Worm (Caenorhabditis elegans) whole organism, young adult: ENCODE measurements around the gene Y105C5B.8.

Source experiments
- B0261.1 ChIP-seq: sonication (generic microtip); optimal IDR thresholded peaks from 2 replicates; lab custom pipeline; 2016; ENCODE audit warnings: mild to moderate bottlenecking, missing genetic modification characterization, moderate library complexity, missing compliant biosample characterization
- D2030.7 ChIP-seq: fragments of 200-800 bp; sonication (Bioruptor generic); IDR thresholded peaks from 2 replicates; pipeline ENCODE4 v1.3.6; 2022; ENCODE audit warnings: missing genetic modification reagents, missing genetic modification characterization, missing compliant biosample characterization
- F49E8.2 ChIP-seq: sonication (generic microtip); optimal IDR thresholded peaks from 3 replicates; lab custom pipeline; 2017; ENCODE audit warnings: missing genetic modification characterization, mild to moderate bottlenecking, missing compliant biosample characterization, antibody characterized with exemption, moderate library complexity; ENCODE audit not compliant: insufficient read depth
- F52B5.7 ChIP-seq: sonication (generic microtip); optimal IDR thresholded peaks from 2 replicates; lab custom pipeline; 2016; ENCODE audit warnings: mild to moderate bottlenecking, missing genetic modification characterization, missing compliant biosample characterization
- T26A5.8 ChIP-seq: sonication (generic microtip); optimal IDR thresholded peaks from 2 replicates; lab custom pipeline; 2016; ENCODE audit warnings: missing genetic modification characterization, missing compliant biosample characterization
- Y53F4B.3 ChIP-seq: fragments of 200-800 bp; sonication (Bioruptor generic); IDR thresholded peaks from 2 replicates; pipeline ENCODE4 v1.3.6; 2022; ENCODE audit warnings: missing genetic modification reagents, missing genetic modification characterization, missing compliant biosample characterization
- Y53G8AR.9 ChIP-seq: fragments of 200-800 bp; sonication (Bioruptor generic); conservative IDR thresholded peaks from 2 replicates; pipeline ENCODE4 v1.3.6; 2022; ENCODE audit warnings: missing genetic modification reagents, missing genetic modification characterization, missing compliant biosample characterization
- Y56A3A.18 ChIP-seq: fragments of 200-800 bp; sonication (Bioruptor generic); IDR thresholded peaks from 2 replicates; pipeline ENCODE4 v1.3.6; 2022; ENCODE audit warnings: missing genetic modification reagents, missing genetic modification characterization, missing compliant biosample characterization
- akir-1 ChIP-seq: fragments of 200-800 bp; sonication (Bioruptor generic); optimal IDR thresholded peaks from 2 replicates; lab custom pipeline; 2018; ENCODE audit warnings: mild to moderate bottlenecking, missing genetic modification characterization, moderate library complexity, missing compliant biosample characterization
- ama-1 ChIP-seq, 3 experiments: fragments of 150-350 bp in 1 of 3; sonication (generic microtip) in 2 of 3; optimal IDR thresholded peaks; 2 replicates each; lab custom pipeline; 2014 to 2018; ENCODE audit warnings: missing biosample characterization in 2 of 3, missing genetic modification characterization in 2 of 3, missing genetic modification reagents in 2 of 3
- attf-6 ChIP-seq: fragments of 200-800 bp; sonication (Bioruptor generic); IDR thresholded peaks from 2 replicates; pipeline ENCODE4 v1.3.6; 2022; ENCODE audit warnings: missing genetic modification reagents, missing genetic modification characterization, missing compliant biosample characterization
- bed-1 ChIP-seq: fragments of 200-800 bp; sonication (Bioruptor generic); IDR thresholded peaks from 2 replicates; pipeline ENCODE4 v1.3.6; 2022; ENCODE audit warnings: missing genetic modification reagents, missing genetic modification characterization, missing compliant biosample characterization
- cebp-1 ChIP-seq, 2 experiments: fragments of 200-800 bp in 1 of 2; sonication (Bioruptor generic) in 1 of 2; sonication (generic microtip) in 1 of 2; IDR thresholded peaks in 1 of 2; optimal IDR thresholded peaks in 1 of 2; 2 replicates each; pipeline versions ENCODE4 v1.3.6 to Lab custom; 2017 to 2022; ENCODE audit warnings: missing compliant biosample characterization in 2 of 2, missing genetic modification characterization in 2 of 2, mild to moderate bottlenecking in 1 of 2, missing genetic modification reagents in 1 of 2, moderate library complexity in 1 of 2
- ceh-91 ChIP-seq: fragments of 200-800 bp; sonication (Bioruptor generic); IDR thresholded peaks from 2 replicates; pipeline ENCODE4 v1.3.6; 2022; ENCODE audit warnings: missing genetic modification reagents, missing genetic modification characterization, missing compliant biosample characterization
- dox-1 ChIP-seq: fragments of 200-800 bp; sonication (Bioruptor generic); IDR thresholded peaks from 2 replicates; pipeline ENCODE4 v1.3.6; 2022; ENCODE audit warnings: missing genetic modification reagents, missing genetic modification characterization, missing compliant biosample characterization
- efl-1 ChIP-seq: fragments of 150-350 bp; optimal IDR thresholded peaks from 2 replicates; lab custom pipeline; 2014; ENCODE audit warnings: missing biosample characterization, missing genetic modification reagents, missing genetic modification characterization
- egl-18 ChIP-seq: fragments of 200-800 bp; sonication (Bioruptor generic); IDR thresholded peaks from 2 replicates; pipeline ENCODE4 v1.3.6; 2022; ENCODE audit warnings: missing genetic modification reagents, missing genetic modification characterization, missing compliant biosample characterization
- egrh-3 ChIP-seq: fragments of 200-800 bp; sonication (Bioruptor generic); IDR thresholded peaks from 2 replicates; pipeline ENCODE4 v1.3.6; 2022; ENCODE audit warnings: missing genetic modification reagents, missing genetic modification characterization, missing compliant biosample characterization
- ekl-4 ChIP-seq: fragments of 200-800 bp; sonication (Bioruptor generic); IDR thresholded peaks from 2 replicates; pipeline ENCODE4 v1.3.6; 2022; ENCODE audit warnings: missing genetic modification reagents, missing genetic modification characterization, missing compliant biosample characterization
- him-1 ChIP-seq: sonication (generic microtip); optimal IDR thresholded peaks from 2 replicates; lab custom pipeline; 2016; ENCODE audit warnings: missing genotype, missing genetic modification reagents, missing genetic modification characterization, missing compliant biosample characterization
- hlh-12 ChIP-seq: sonication (generic microtip); optimal IDR thresholded peaks from 2 replicates; lab custom pipeline; 2016; ENCODE audit warnings: missing genetic modification characterization, missing compliant biosample characterization
- hmg-1.2 ChIP-seq: fragments of 200-800 bp; sonication (Bioruptor generic); IDR thresholded peaks from 2 replicates; pipeline ENCODE4 v1.3.6; 2022; ENCODE audit warnings: missing genetic modification reagents, missing genetic modification characterization, missing compliant biosample characterization
- hsf-1 ChIP-seq: fragments of 200-800 bp; sonication (Bioruptor generic); IDR thresholded peaks from 2 replicates; pipeline ENCODE4 v1.3.6; 2022; ENCODE audit warnings: missing genetic modification reagents, missing genetic modification characterization, missing compliant biosample characterization
- let-526 ChIP-seq: fragments of 200-800 bp; sonication (Bioruptor generic); IDR thresholded peaks from 2 replicates; pipeline ENCODE4 v1.3.6; 2022; ENCODE audit warnings: missing genetic modification reagents, missing genetic modification characterization, missing compliant biosample characterization
- lin-26 ChIP-seq: fragments of 200-800 bp; sonication (Bioruptor generic); IDR thresholded peaks from 2 replicates; pipeline ENCODE4 v1.3.6; 2022; ENCODE audit warnings: missing genetic modification reagents, missing genetic modification characterization, missing compliant biosample characterization
- lsl-1 ChIP-seq: fragments of 200-800 bp; sonication (Bioruptor generic); optimal IDR thresholded peaks from 2 replicates; lab custom pipeline; 2018; ENCODE audit warnings: mild to moderate bottlenecking, missing genetic modification characterization, moderate library complexity, missing compliant biosample characterization
- lsy-27 ChIP-seq: sonication (generic microtip); optimal IDR thresholded peaks from 2 replicates; lab custom pipeline; 2017; ENCODE audit warnings: missing genetic modification characterization, mild to moderate bottlenecking, missing compliant biosample characterization, antibody characterized with exemption, missing genotype, borderline replicate concordance; ENCODE audit not compliant: insufficient read depth
- madf-10 ChIP-seq: sonication (generic microtip); optimal IDR thresholded peaks from 2 replicates; lab custom pipeline; 2016; ENCODE audit warnings: mild to moderate bottlenecking, missing genetic modification characterization, missing compliant biosample characterization
- mcd-1 ChIP-seq: fragments of 200-800 bp; sonication (Bioruptor generic); IDR thresholded peaks from 2 replicates; pipeline ENCODE4 v1.3.6; 2022; ENCODE audit warnings: missing genetic modification reagents, missing genetic modification characterization, missing compliant biosample characterization
- nfya-2 ChIP-seq: fragments of 200-800 bp; sonication (Bioruptor generic); IDR thresholded peaks from 2 replicates; pipeline ENCODE4 v1.3.6; 2022; ENCODE audit warnings: missing genetic modification reagents, missing genetic modification characterization, missing compliant biosample characterization
- nhr-179 ChIP-seq: sonication (generic microtip); optimal IDR thresholded peaks from 2 replicates; lab custom pipeline; 2016; ENCODE audit warnings: mild to moderate bottlenecking, missing genetic modification characterization, missing compliant biosample characterization
- nhr-27 ChIP-seq: fragments of 200-800 bp; sonication (Bioruptor generic); optimal IDR thresholded peaks from 2 replicates; lab custom pipeline; 2018; ENCODE audit warnings: mild to moderate bottlenecking, missing genetic modification characterization, moderate library complexity, missing compliant biosample characterization
- rcor-1 ChIP-seq: fragments of 200-800 bp; sonication (Bioruptor generic); IDR thresholded peaks from 2 replicates; pipeline ENCODE4 v1.3.6; 2022; ENCODE audit warnings: missing genetic modification reagents, missing genetic modification characterization, missing compliant biosample characterization
- repo-1 ChIP-seq: sonication (generic microtip); optimal IDR thresholded peaks from 2 replicates; lab custom pipeline; 2017; ENCODE audit warnings: mild to moderate bottlenecking, missing genetic modification characterization, missing compliant biosample characterization
- sdz-38 ChIP-seq: sonication (generic microtip); optimal IDR thresholded peaks from 2 replicates; lab custom pipeline; 2016; ENCODE audit warnings: missing genotype, missing genetic modification characterization, missing compliant biosample characterization
- snpc-1.1 ChIP-seq: sonication (generic microtip); optimal IDR thresholded peaks from 2 replicates; lab custom pipeline; 2017; ENCODE audit warnings: missing genetic modification characterization, mild to moderate bottlenecking, missing compliant biosample characterization, antibody characterized with exemption, moderate library complexity, missing genotype, missing genetic modification reagents; ENCODE audit not compliant: insufficient read depth
- snpc-3.4 ChIP-seq: sonication (generic microtip); optimal IDR thresholded peaks from 2 replicates; lab custom pipeline; 2017; ENCODE audit warnings: missing genetic modification characterization, mild to moderate bottlenecking, missing compliant biosample characterization, antibody characterized with exemption, moderate library complexity, missing genotype, missing genetic modification reagents
- snpc-4 ChIP-seq, 5 experiments: fragments of 150-350 bp in 1 of 5; sonication (generic microtip) in 4 of 5; optimal IDR thresholded peaks; 2 replicates each; lab custom pipeline; 2014 to 2018; ENCODE audit warnings: missing genetic modification characterization in 5 of 5, missing biosample characterization in 3 of 5, antibody characterized with exemption in 2 of 5, mild to moderate bottlenecking in 2 of 5, missing compliant biosample characterization in 2 of 5, missing genotype in 2 of 5, moderate library complexity in 2 of 5, missing genetic modification reagents in 1 of 5
- somi-1 ChIP-seq: fragments of 200-800 bp; sonication (Bioruptor generic); optimal IDR thresholded peaks from 2 replicates; lab custom pipeline; 2018; ENCODE audit warnings: mild to moderate bottlenecking, missing genetic modification characterization, missing compliant biosample characterization
- sptf-2 ChIP-seq: fragments of 200-800 bp; sonication (Bioruptor generic); optimal IDR thresholded peaks from 2 replicates; lab custom pipeline; 2018; ENCODE audit warnings: mild to moderate bottlenecking, missing genetic modification characterization, missing compliant biosample characterization
- tbx-9 ChIP-seq: sonication (generic microtip); optimal IDR thresholded peaks from 2 replicates; lab custom pipeline; 2016; ENCODE audit warnings: borderline replicate concordance, missing genetic modification characterization, inconsistent platforms, missing compliant biosample characterization
- unc-130 ChIP-seq: sonication (generic microtip); optimal IDR thresholded peaks from 2 replicates; lab custom pipeline; 2016; ENCODE audit warnings: missing genetic modification reagents, missing genetic modification characterization, missing compliant biosample characterization
- xnd-1 ChIP-seq: sonication (generic microtip); optimal IDR thresholded peaks from 2 replicates; lab custom pipeline; 2016; ENCODE audit warnings: missing genotype, missing genetic modification reagents, missing genetic modification characterization, missing compliant biosample characterization
- zfh-2 ChIP-seq: fragments of 200-800 bp; sonication (Bioruptor generic); conservative IDR thresholded peaks from 2 replicates; pipeline ENCODE4 v1.3.6; 2022; ENCODE audit warnings: missing genetic modification reagents, missing genetic modification characterization, missing compliant biosample characterization
- ztf-6 ChIP-seq: fragments of 200-800 bp; sonication (Bioruptor generic); IDR thresholded peaks from 2 replicates; pipeline ENCODE4 v1.3.6; 2022; ENCODE audit warnings: missing genetic modification reagents, missing genetic modification characterization, missing compliant biosample characterization

Gene Y105C5B.8

ce11 chrIV:15941403-15941802 lies 14.8 kb upstream of the Y105C5B.8 start, which contains the start of gene Y105C5B.11:
Gene Y105C5B.11, minus strand, starts transcription at chrIV:15941503.
- TF ChIP-seq egrh-3 (no peak), sdz-38 (tag; lab: Kevin White, UChicago) (no peak), ztf-6 (GFP tag; lab: Robert Waterston, UW) (no peak), dox-1 (GFP tag; lab: Robert Waterston, UW) (no peak), hsf-1 (no peak), ama-1 (optimal IDR thresholded peaks at IDR 0.05; lab: Kevin White, UChicago) (no peak), ama-1 (GFP tag; optimal IDR thresholded peaks at IDR 0.05; lab: Kevin White, UChicago) (no peak), hmg-1.2 (no peak), bed-1 (no peak), nfya-2 (GFP tag; lab: Robert Waterston, UW) (no peak), madf-10 (tag; lab: Kevin White, UChicago) (no peak), akir-1 (GFP tag; lab: Kevin White, UChicago) (no peak), ceh-91 (GFP tag; lab: Robert Waterston, UW) (no peak), F52B5.7 (tag; lab: Kevin White, UChicago) (no peak), tbx-9 (no peak), let-526 (GFP tag; lab: Robert Waterston, UW) (no peak), Y53F4B.3 (GFP tag; lab: Robert Waterston, UW) (no peak), somi-1 (GFP tag; lab: Kevin White, UChicago) (no peak), rcor-1 (GFP tag; lab: Robert Waterston, UW) (no peak), mcd-1 (GFP tag; lab: Robert Waterston, UW) (no peak)

ce11 chrIV:15940811-15941210 lies 14.2 kb upstream of the Y105C5B.8 start:
- TF ChIP-seq lsy-27 (tag; lab: Kevin White, UChicago), result no peak
- no peak for TF ChIP-seq xnd-1
- no peak for TF ChIP-seq ekl-4 (GFP tag; lab: Robert Waterston, UW)
- TF ChIP-seq nfya-2 (GFP tag; lab: Robert Waterston, UW), result no peak
- peak; percentile 77 for TF ChIP-seq attf-6 (GFP tag; lab: Robert Waterston, UW)
- TF ChIP-seq repo-1 (tag; lab: Kevin White, UChicago), result no peak
- TF ChIP-seq unc-130, result no peak
- TF ChIP-seq efl-1 (GFP tag; lab: Kevin White, UChicago), result no peak
- no peak for TF ChIP-seq lsl-1 (GFP tag; lab: Kevin White, UChicago)
- no peak for TF ChIP-seq sdz-38 (tag; lab: Kevin White, UChicago)
- TF ChIP-seq snpc-3.4 (tag; lab: Kevin White, UChicago), result no peak
- TF ChIP-seq mcd-1 (GFP tag; lab: Robert Waterston, UW), result no peak
- TF ChIP-seq madf-10 (tag; lab: Kevin White, UChicago), result no peak
- no peak for TF ChIP-seq F49E8.2 (tag; lab: Kevin White, UChicago)
- TF ChIP-seq snpc-4 (GFP tag; optimal IDR thresholded peaks at IDR 0.05; lab: Kevin White, UChicago), result no peak
- TF ChIP-seq snpc-4 (tag; optimal IDR thresholded peaks at IDR 0.05; lab: Kevin White, UChicago), result peak in 2 of 4 experiments; percentile 21 to 91
- no peak for TF ChIP-seq hlh-12 (tag; lab: Kevin White, UChicago)
- TF ChIP-seq snpc-1.1 (tag; lab: Kevin White, UChicago), result peak; percentile 41
- TF ChIP-seq Y53F4B.3 (GFP tag; lab: Robert Waterston, UW), result no peak
- no peak for TF ChIP-seq sptf-2
- no peak for TF ChIP-seq cebp-1 (GFP tag; IDR thresholded peaks at IDR 0.05; lab: Robert Waterston, UW)
- TF ChIP-seq cebp-1 (tag; optimal IDR thresholded peaks at IDR 0.05; lab: Kevin White, UChicago), result no peak
- 0 out of 2 replicates have a peak, but pooled peaks have one; percentile 10 for TF ChIP-seq dox-1 (GFP tag; lab: Robert Waterston, UW)
- TF ChIP-seq him-1 (tag; lab: Kevin White, UChicago), result no peak
- no peak for TF ChIP-seq Y53G8AR.9
- no peak for TF ChIP-seq Y56A3A.18 (GFP tag; lab: Robert Waterston, UW)
- TF ChIP-seq nhr-179, result no peak
- no peak for TF ChIP-seq nhr-27
- 0 out of 2 replicates have a peak, but pooled peaks have one; percentile 52 for TF ChIP-seq lin-26 (GFP tag; lab: Robert Waterston, UW)
- no peak for TF ChIP-seq ceh-91 (GFP tag; lab: Robert Waterston, UW)
- TF ChIP-seq T26A5.8 (tag; lab: Kevin White, UChicago), result no peak
- 0 out of 2 replicates have a peak, but pooled peaks have one; percentile 12 for TF ChIP-seq egl-18 (GFP tag; lab: Robert Waterston, UW)
- TF ChIP-seq B0261.1 (tag; lab: Kevin White, UChicago), result no peak
- peak; percentile 65 for TF ChIP-seq zfh-2
- no peak for TF ChIP-seq D2030.7
